Fruit fly (Drosophila melanogaster) whole organism, embryonic: ENCODE results near the gene Slimp.

Experiments
- Abd-B ChIP-seq: fragments of 200-800 bp; sonication (Bioruptor generic); optimal IDR thresholded peaks from 2 replicates; lab custom pipeline; 2018; ENCODE audit warnings: missing biosample characterization, mild to moderate bottlenecking, missing genetic modification characterization, moderate library complexity
- Ada2b ChIP-seq: fragments of 200-800 bp; sonication (Bioruptor generic); IDR thresholded peaks from 2 replicates; pipeline ENCODE4 v1.3.6; 2022; ENCODE audit warnings: missing biosample characterization, missing genetic modification characterization
- Atf6 ChIP-seq: fragments of 200-800 bp; sonication (Bioruptor generic); IDR thresholded peaks from 2 replicates; pipeline ENCODE4 v1.3.6; 2022; ENCODE audit warnings: missing biosample characterization, missing genetic modification characterization
- CG10462 ChIP-seq: fragments of 200-800 bp; sonication (Bioruptor generic); optimal IDR thresholded peaks from 2 replicates; lab custom pipeline; 2016; ENCODE audit warnings: missing biosample characterization, missing genetic modification characterization
- CG10543 ChIP-seq: fragments of 200-800 bp; sonication (Bioruptor generic); optimal IDR thresholded peaks from 3 replicates; lab custom pipeline; 2017; ENCODE audit warnings: missing biosample characterization, mild to moderate bottlenecking, missing genetic modification characterization, moderate library complexity
- CG11456 ChIP-seq: fragments of 200-800 bp; sonication (Bioruptor generic); IDR thresholded peaks from 3 replicates; pipeline ENCODE4 v1.3.6; 2022; ENCODE audit warnings: missing biosample characterization, missing genetic modification characterization
- CG12071 ChIP-seq: fragments of 200-800 bp; sonication (Bioruptor generic); optimal IDR thresholded peaks from 3 replicates; lab custom pipeline; 2018; ENCODE audit warnings: missing biosample characterization, mild to moderate bottlenecking, missing genetic modification characterization
- CG13775 ChIP-seq: fragments of 200-800 bp; sonication (Bioruptor generic); optimal IDR thresholded peaks from 3 replicates; lab custom pipeline; 2017; ENCODE audit warnings: missing biosample characterization, mild to moderate bottlenecking, missing genetic modification characterization
- CG14441 ChIP-seq: fragments of 200-800 bp; sonication (Bioruptor generic); IDR thresholded peaks from 2 replicates; pipeline ENCODE4 v1.3.6; 2022; ENCODE audit warnings: missing biosample characterization, missing genetic modification characterization
- CG15011 ChIP-seq: fragments of 200-800 bp; sonication (Bioruptor generic); optimal IDR thresholded peaks from 3 replicates; lab custom pipeline; 2018; ENCODE audit warnings: missing biosample characterization, mild to moderate bottlenecking, missing genetic modification characterization
- CG17359 ChIP-seq: fragments of 200-800 bp; sonication (Bioruptor generic); optimal IDR thresholded peaks from 3 replicates; lab custom pipeline; 2018; ENCODE audit warnings: missing biosample characterization, mild to moderate bottlenecking, missing genetic modification characterization, moderate library complexity
- CG17361 ChIP-seq: fragments of 200-800 bp; sonication (Bioruptor generic); IDR thresholded peaks from 3 replicates; pipeline ENCODE4 v1.3.6; 2022; ENCODE audit warnings: missing biosample characterization, missing genetic modification characterization
- CG30020 ChIP-seq: fragments of 200-800 bp; optimal IDR thresholded peaks from 2 replicates; lab custom pipeline; 2019; ENCODE audit warnings: missing biosample characterization, mild to moderate bottlenecking, missing genetic modification characterization, moderate library complexity
- CG34422 ChIP-seq: fragments of 200-800 bp; sonication (Bioruptor generic); IDR thresholded peaks from 3 replicates; pipeline ENCODE4 v1.3.6; 2022; ENCODE audit warnings: missing biosample characterization, missing genetic modification characterization
- CG4707 ChIP-seq: fragments of 200-800 bp; sonication (Bioruptor generic); optimal IDR thresholded peaks from 2 replicates; lab custom pipeline; 2018; ENCODE audit warnings: missing biosample characterization, mild to moderate bottlenecking, missing genetic modification characterization, moderate library complexity
- CG7372 ChIP-seq: fragments of 200-800 bp; sonication (Bioruptor generic); IDR thresholded peaks from 2 replicates; pipeline ENCODE4 v1.3.6; 2022; ENCODE audit warnings: missing biosample characterization, missing genetic modification characterization
- CTCF ChIP-seq: fragments of 200-800 bp; sonication (Bioruptor generic); optimal IDR thresholded peaks from 2 replicates; lab custom pipeline; 2017; ENCODE audit warnings: missing biosample characterization, mild to moderate bottlenecking, missing genetic modification characterization, moderate library complexity
- CkIIα-i1 ChIP-seq: fragments of 200-800 bp; sonication (Bioruptor generic); IDR thresholded peaks from 2 replicates; pipeline ENCODE4 v1.3.6; 2022; ENCODE audit warnings: missing biosample characterization, missing genetic modification characterization
- CrebB ChIP-seq: fragments of 200-800 bp; sonication (Bioruptor generic); optimal IDR thresholded peaks from 3 replicates; lab custom pipeline; 2018; ENCODE audit warnings: missing biosample characterization, mild to moderate bottlenecking, missing genetic modification characterization
- Dip3 ChIP-seq: fragments of 200-800 bp; sonication (Bioruptor generic); optimal IDR thresholded peaks from 3 replicates; lab custom pipeline; 2016; ENCODE audit warnings: missing biosample characterization, missing genetic modification characterization
- Dref ChIP-seq: fragments of 200-800 bp; sonication (Bioruptor generic); IDR thresholded peaks from 2 replicates; pipeline ENCODE4 v1.3.6; 2022; ENCODE audit warnings: missing biosample characterization, missing genetic modification characterization
- Eip74EF ChIP-seq, 2 experiments: fragments of 200-800 bp in 1 of 2; fragments of >200 bp in 1 of 2; sonication (Bioruptor generic) in 1 of 2; optimal IDR thresholded peaks; 2 replicates each; lab custom pipeline; 2017 to 2019; ENCODE audit warnings: missing biosample characterization in 2 of 2, missing genetic modification characterization in 2 of 2, mild to moderate bottlenecking in 1 of 2, moderate library complexity in 1 of 2
- HLH54F ChIP-seq: fragments of 200-800 bp; sonication (Bioruptor generic); optimal IDR thresholded peaks from 3 replicates; lab custom pipeline; 2016; ENCODE audit warnings: missing biosample characterization, missing genetic modification characterization
- Hmr ChIP-seq: fragments of 200-800 bp; sonication (Bioruptor generic); optimal IDR thresholded peaks from 3 replicates; lab custom pipeline; 2017; ENCODE audit warnings: mild to moderate bottlenecking, missing biosample characterization, missing genetic modification reagents, missing genetic modification characterization
- Med ChIP-seq: fragments of 200-800 bp; sonication (Bioruptor generic); peaks from one replicate; lab custom pipeline; 2016; ENCODE audit warnings: missing biosample characterization, missing genetic modification characterization, mild to moderate bottlenecking, inconsistent platforms, moderate library complexity
- Mrtf ChIP-seq: fragments of 200-800 bp; sonication (Bioruptor generic); IDR thresholded peaks from 3 replicates; pipeline ENCODE4 v1.3.6; 2022; ENCODE audit warnings: missing biosample characterization, missing genetic modification characterization
- Nf-YC ChIP-seq: fragments of 200-800 bp; optimal IDR thresholded peaks from 3 replicates; lab custom pipeline; 2019; ENCODE audit warnings: missing biosample characterization, mild to moderate bottlenecking, missing genetic modification characterization, moderate library complexity
- Rfx ChIP-seq: fragments of 200-800 bp; sonication (Bioruptor generic); IDR thresholded peaks from 2 replicates; pipeline ENCODE4 v1.3.6; 2022; ENCODE audit warnings: missing biosample characterization, missing genetic modification characterization
- Xbp1 ChIP-seq: fragments of 200-800 bp; sonication (Bioruptor generic); optimal IDR thresholded peaks from 3 replicates; lab custom pipeline; 2016; ENCODE audit warnings: missing biosample characterization, mild to moderate bottlenecking, missing genetic modification characterization
- bbx ChIP-seq: fragments of 200-800 bp; sonication (Bioruptor generic); IDR thresholded peaks from 2 replicates; pipeline ENCODE4 v1.3.6; 2022; ENCODE audit warnings: missing biosample characterization, missing genetic modification characterization; ENCODE audit not compliant: partially characterized antibody
- bsh ChIP-seq, 2 experiments: fragments of 200-800 bp; sonication (Bioruptor generic); optimal IDR thresholded peaks; 2 replicates each; lab custom pipeline; 2017 to 2018; ENCODE audit warnings: mild to moderate bottlenecking in 2 of 2, missing biosample characterization in 2 of 2, missing genetic modification characterization in 2 of 2, moderate library complexity in 1 of 2
- chinmo ChIP-seq: fragments of 200-800 bp; sonication (Bioruptor generic); IDR thresholded peaks from 4 replicates; pipeline ENCODE4 v1.3.6; 2022; ENCODE audit warnings: missing biosample characterization, missing genetic modification characterization; ENCODE audit not compliant: partially characterized antibody
- dpn ChIP-seq, 2 experiments: fragments of 200-800 bp; sonication (Bioruptor generic); optimal IDR thresholded peaks; 3 replicates each; lab custom pipeline; 2016; ENCODE audit warnings: missing biosample characterization in 2 of 2, missing genetic modification characterization in 2 of 2
- eve ChIP-seq, 2 experiments: fragments of >200 bp; optimal IDR thresholded peaks; 2 replicates each; lab custom pipeline; 2017; ENCODE audit warnings: missing biosample characterization in 2 of 2, missing genetic modification characterization in 2 of 2
- hth ChIP-seq: fragments of >200 bp; optimal IDR thresholded peaks from 2 replicates; lab custom pipeline; 2017; ENCODE audit warnings: inconsistent platforms
- jing ChIP-seq: fragments of 200-800 bp; sonication (Bioruptor generic); optimal IDR thresholded peaks from 2 replicates; lab custom pipeline; 2018; ENCODE audit warnings: missing biosample characterization, mild to moderate bottlenecking, missing genetic modification characterization
- lab ChIP-seq: fragments of 200-800 bp; sonication (Bioruptor generic); optimal IDR thresholded peaks from 3 replicates; lab custom pipeline; 2017; ENCODE audit warnings: missing biosample characterization, missing genetic modification characterization, mild to moderate bottlenecking, moderate library complexity, missing genetic modification reagents
- mld ChIP-seq: fragments of 200-800 bp; sonication (Bioruptor generic); IDR thresholded peaks from 3 replicates; pipeline ENCODE4 v1.3.6; 2022; ENCODE audit warnings: missing biosample characterization, missing genetic modification characterization; ENCODE audit not compliant: partially characterized antibody
- nerfin-2 ChIP-seq: fragments of 200-800 bp; sonication (Bioruptor generic); IDR thresholded peaks from 2 replicates; pipeline ENCODE4 v1.3.6; 2022; ENCODE audit warnings: missing biosample characterization, missing genetic modification characterization; ENCODE audit not compliant: partially characterized antibody
- otp ChIP-seq: fragments of 200-800 bp; sonication (Bioruptor generic); IDR thresholded peaks from 3 replicates; pipeline ENCODE4, ENCODE4 v1.3.6; 2022; ENCODE audit warnings: missing biosample characterization, missing genetic modification characterization
- pan ChIP-seq, 4 experiments: fragments of >200 bp in 3 of 4; fragments of 200-800 bp in 1 of 4; sonication (Bioruptor generic) in 1 of 4; optimal IDR thresholded peaks in 3 of 4; IDR thresholded peaks in 1 of 4; 2 replicates each; pipeline versions ENCODE4 v1.3.6 to Lab custom; 2017 to 2022; ENCODE audit warnings: missing biosample characterization in 2 of 4, missing genetic modification characterization in 2 of 4, mixed read lengths in 1 of 4
- pita ChIP-seq: fragments of 200-800 bp; sonication (Bioruptor generic); optimal IDR thresholded peaks from 2 replicates; lab custom pipeline; 2017; ENCODE audit warnings: missing biosample characterization, mild to moderate bottlenecking, missing genetic modification characterization
- psq ChIP-seq: fragments of 200-800 bp; sonication (Bioruptor generic); optimal IDR thresholded peaks from 2 replicates; lab custom pipeline; 2017; ENCODE audit warnings: missing biosample characterization, missing genetic modification characterization
- scrt ChIP-seq: fragments of 200-800 bp; sonication (Bioruptor generic); optimal IDR thresholded peaks from 2 replicates; lab custom pipeline; 2018; ENCODE audit warnings: missing biosample characterization, mild to moderate bottlenecking, missing genetic modification characterization, moderate library complexity
- shn ChIP-seq: fragments of 200-800 bp; sonication (Bioruptor generic); optimal IDR thresholded peaks from 3 replicates; lab custom pipeline; 2016; ENCODE audit warnings: missing biosample characterization, missing genetic modification characterization
- sisA ChIP-seq: fragments of 200-800 bp; sonication (Bioruptor generic); IDR thresholded peaks from 2 replicates; pipeline ENCODE4 v1.3.6; 2022; ENCODE audit warnings: missing biosample characterization, missing genetic modification characterization
- slbo ChIP-seq: fragments of 200-800 bp; sonication (Bioruptor generic); IDR thresholded peaks from 2 replicates; pipeline ENCODE4 v1.3.6; 2022; ENCODE audit warnings: missing biosample characterization, missing genetic modification characterization
- sob ChIP-seq: fragments of 200-800 bp; sonication (Bioruptor generic); IDR thresholded peaks from 2 replicates; pipeline ENCODE4 v1.3.6; 2022; ENCODE audit warnings: missing biosample characterization, missing genetic modification characterization
- stwl ChIP-seq: fragments of 200-800 bp; sonication (Bioruptor generic); optimal IDR thresholded peaks from 3 replicates; lab custom pipeline; 2018; ENCODE audit warnings: missing biosample characterization, mild to moderate bottlenecking, missing genetic modification characterization, moderate library complexity
- sug ChIP-seq: fragments of 200-800 bp; optimal IDR thresholded peaks from 2 replicates; lab custom pipeline; 2019; ENCODE audit warnings: missing biosample characterization, mild to moderate bottlenecking, missing genetic modification characterization, moderate library complexity

Slimp gene

dm6 chr3R:24100717-24101116, 48.0 kb downstream of the Slimp start (continued):
- TF ChIP-seq Nf-YC (tag; lab: Kevin White, UChicago) = no peak
- no peak for TF ChIP-seq CG13775 (GFP tag; lab: Kevin White, UChicago)
- peak; percentile 71 for TF ChIP-seq slbo (GFP tag; lab: Robert Waterston, UW)
- no peak for TF ChIP-seq CG4707 (GFP tag; lab: Kevin White, UChicago)
- no peak for TF ChIP-seq scrt (GFP tag; lab: Kevin White, UChicago)
- TF ChIP-seq Dref = no peak
- TF ChIP-seq sob (GFP tag; lab: Robert Waterston, UW) = 0 out of 2 replicates have a peak, but pooled peaks have one; percentile 31
- TF ChIP-seq CG10462 = no peak
- no peak for TF ChIP-seq CG34422
- TF ChIP-seq pan (optimal IDR thresholded peaks at IDR 0.05; lab: Kevin White, UChicago) = no peak
- peak in 1 of 2 experiments; percentile 27 for TF ChIP-seq pan (GFP tag; optimal IDR thresholded peaks at IDR 0.05 in 1 of 2, IDR thresholded peaks at IDR 0.05 in 1 of 2)
- peak; percentile 86 for TF ChIP-seq Med
- peak; percentile 6 for TF ChIP-seq HLH54F (GFP tag; lab: Kevin White, UChicago)
- no peak for TF ChIP-seq eve (GFP tag; optimal IDR thresholded peaks at IDR 0.05; lab: Kevin White, UChicago)
- TF ChIP-seq lab (GFP tag; lab: Kevin White, UChicago) = peak; percentile 42
- TF ChIP-seq CG17361 (GFP tag; lab: Robert Waterston, UW) = 0 out of 3 replicates have a peak, but pooled peaks have one; percentile 21
- TF ChIP-seq otp = 0 out of 3 replicates have a peak, but pooled peaks have one; percentile 36
- no peak for TF ChIP-seq CTCF (GFP tag; lab: Kevin White, UChicago)
- peak; percentile 47 for TF ChIP-seq Dip3 (GFP tag; lab: Kevin White, UChicago)
- peak in 1 of 2 experiments; percentile 15 for TF ChIP-seq dpn (GFP tag; optimal IDR thresholded peaks at IDR 0.05; lab: Kevin White, UChicago)
- no peak for TF ChIP-seq CrebB (tag; lab: Kevin White, UChicago)
- TF ChIP-seq Abd-B (GFP tag; lab: Kevin White, UChicago) = peak; percentile 21
- TF ChIP-seq chinmo (GFP tag; lab: Robert Waterston, UW) = no peak
- TF ChIP-seq Hmr (GFP tag; lab: Kevin White, UChicago) = peak; percentile 35
- peak; percentile 65; the same call in 2 of the 3 replicates for TF ChIP-seq CG11456 (GFP tag; lab: Robert Waterston, UW)
- TF ChIP-seq CG10543 (GFP tag; lab: Kevin White, UChicago) = no peak
- TF ChIP-seq bsh (GFP tag; optimal IDR thresholded peaks at IDR 0.05; lab: Kevin White, UChicago) = peak in 1 of 2 experiments; percentile 14
- peak; percentile 40; the same call in 1 of the 2 replicates for TF ChIP-seq Atf6 (GFP tag; lab: Robert Waterston, UW)
- TF ChIP-seq Ada2b (GFP tag; lab: Robert Waterston, UW) = peak; percentile 53
- no peak for TF ChIP-seq CG30020 (tag; lab: Kevin White, UChicago)
- TF ChIP-seq nerfin-2 (GFP tag; lab: Robert Waterston, UW) = no peak
- no peak for TF ChIP-seq Mrtf (GFP tag; lab: Robert Waterston, UW)
- TF ChIP-seq jing (GFP tag; lab: Kevin White, UChicago) = no peak
- no peak for TF ChIP-seq CkIIα-i1 (GFP tag; lab: Robert Waterston, UW)
- TF ChIP-seq mld = no peak
- TF ChIP-seq Xbp1 (GFP tag; lab: Kevin White, UChicago) = peak; percentile 46
- no peak for TF ChIP-seq CG15011 (GFP tag; lab: Kevin White, UChicago)
- TF ChIP-seq hth = no peak
- TF ChIP-seq CG7372 = no peak
- peak; percentile 24 for TF ChIP-seq sug (tag; lab: Kevin White, UChicago)
- peak; percentile 60 for TF ChIP-seq Rfx
- TF ChIP-seq stwl (tag; lab: Kevin White, UChicago) = no peak
- no peak for TF ChIP-seq CG12071 (GFP tag; lab: Kevin White, UChicago)
- no peak for TF ChIP-seq Eip74EF (GFP tag; optimal IDR thresholded peaks at IDR 0.05; lab: Kevin White, UChicago)
- TF ChIP-seq CG17359 (tag; lab: Kevin White, UChicago) = peak; percentile 43
- TF ChIP-seq shn (GFP tag; lab: Kevin White, UChicago) = no peak
- no peak for TF ChIP-seq bbx (GFP tag; lab: Robert Waterston, UW)
- peak; percentile 40; the same call in 1 of the 2 replicates for TF ChIP-seq sisA (GFP tag; lab: Robert Waterston, UW)
- no peak for TF ChIP-seq pita (GFP tag; lab: Kevin White, UChicago)
- TF ChIP-seq psq (GFP tag; lab: Kevin White, UChicago) = peak; percentile 59
- TF ChIP-seq CG14441 (GFP tag; lab: Robert Waterston, UW) = peak; percentile 42; the same call in 1 of the 2 replicates
